Worm (Caenorhabditis elegans) whole organism, L4 larva: Measurements from ENCODE around the gene gipc-1.

Experiments used
- T26A8.4 ChIP-seq: fragments of 200-800 bp; sonication (Bioruptor generic); IDR thresholded peaks from 2 replicates; pipeline ENCODE4 v1.3.6; 2022; ENCODE audit warnings: missing genetic modification characterization, missing compliant biosample characterization
- Y48G9A.11 ChIP-seq: fragments of 200-800 bp; sonication (Bioruptor generic); IDR thresholded peaks from 2 replicates; pipeline ENCODE4 v1.3.6; 2022; ENCODE audit warnings: missing genetic modification reagents, missing genetic modification characterization, missing compliant biosample characterization
- ceh-20 ChIP-seq: fragments of 200-800 bp; sonication (Bioruptor generic); IDR thresholded peaks from 2 replicates; pipeline ENCODE4 v1.3.6; 2022; ENCODE audit warnings: missing genetic modification reagents, missing genetic modification characterization, missing compliant biosample characterization
- cey-2 ChIP-seq: sonication (generic microtip); optimal IDR thresholded peaks from 3 replicates; lab custom pipeline; 2017; ENCODE audit warnings: missing genetic modification characterization, mild to moderate bottlenecking, missing compliant biosample characterization, antibody characterized with exemption, borderline replicate concordance; ENCODE audit not compliant: insufficient read depth
- daf-12 ChIP-seq: fragments of 150-350 bp; optimal IDR thresholded peaks from 2 replicates; lab custom pipeline; 2014; ENCODE audit warnings: missing biosample characterization, missing genetic modification reagents, missing genetic modification characterization
- daf-16 ChIP-seq, 3 experiments: sonication (generic microtip); optimal IDR thresholded peaks; 2 replicates each; lab custom pipeline; 2016 to 2017; ENCODE audit warnings: missing genetic modification characterization in 3 of 3, missing genetic modification reagents in 3 of 3, mild to moderate bottlenecking in 2 of 3, missing compliant biosample characterization in 2 of 3, missing biosample characterization in 1 of 3, moderate library complexity in 1 of 3
- dmd-6 ChIP-seq: fragments of 200-800 bp; sonication (Bioruptor generic); IDR thresholded peaks from 2 replicates; pipeline ENCODE4 v1.3.6; 2022; ENCODE audit warnings: missing genetic modification reagents, missing genetic modification characterization, missing compliant biosample characterization
- dmd-9 ChIP-seq: fragments of 200-800 bp; sonication (Bioruptor generic); IDR thresholded peaks from 2 replicates; pipeline ENCODE4 v1.3.6; 2022; ENCODE audit warnings: missing genetic modification reagents, missing genetic modification characterization, missing compliant biosample characterization
- dpl-1 ChIP-seq: fragments of 150-350 bp; optimal IDR thresholded peaks from 2 replicates; lab custom pipeline; 2014; ENCODE audit warnings: missing biosample characterization, missing genetic modification reagents, missing genetic modification characterization
- dve-1 ChIP-seq: sonication (generic microtip); optimal IDR thresholded peaks from 2 replicates; lab custom pipeline; 2017; ENCODE audit warnings: antibody characterized with exemption, mild to moderate bottlenecking, missing genetic modification characterization, missing compliant biosample characterization; ENCODE audit not compliant: insufficient read depth
- fkh-10 ChIP-seq: fragments of 150-350 bp; optimal IDR thresholded peaks from 2 replicates; lab custom pipeline; 2014; ENCODE audit warnings: missing biosample characterization, missing genetic modification reagents, missing genetic modification characterization
- fos-1 ChIP-seq: fragments of 150-350 bp; optimal IDR thresholded peaks from 2 replicates; lab custom pipeline; 2014; ENCODE audit warnings: missing biosample characterization, missing genetic modification characterization
- gei-8 ChIP-seq: fragments of 200-800 bp; sonication (Bioruptor generic); optimal IDR thresholded peaks from 2 replicates; lab custom pipeline; 2018; ENCODE audit warnings: mild to moderate bottlenecking, missing genetic modification characterization, missing compliant biosample characterization
- hif-1 ChIP-seq, 2 experiments: sonication (generic microtip); optimal IDR thresholded peaks; 2 replicates each; lab custom pipeline; 2016 to 2017; ENCODE audit warnings: missing compliant biosample characterization in 2 of 2, missing genetic modification characterization in 2 of 2, missing genetic modification reagents in 2 of 2, missing genotype in 2 of 2, mild to moderate bottlenecking in 1 of 2
- lim-7 ChIP-seq: fragments of 200-800 bp; sonication (Bioruptor generic); IDR thresholded peaks from 2 replicates; pipeline ENCODE4 v1.3.6; 2022; ENCODE audit warnings: missing genetic modification characterization, missing compliant biosample characterization
- lin-1 ChIP-seq: fragments of 200-800 bp; sonication (Bioruptor generic); IDR thresholded peaks from 2 replicates; pipeline ENCODE4 v1.3.6; 2022; ENCODE audit warnings: missing genetic modification reagents, missing genetic modification characterization, missing compliant biosample characterization
- lir-3 ChIP-seq: sonication (generic microtip); optimal IDR thresholded peaks from 2 replicates; lab custom pipeline; 2016; ENCODE audit warnings: mild to moderate bottlenecking, missing genetic modification characterization, missing compliant biosample characterization
- mdl-1 ChIP-seq, 2 experiments: fragments of 150-350 bp in 1 of 2; sonication (generic microtip) in 1 of 2; optimal IDR thresholded peaks; 2 replicates each; lab custom pipeline; 2014 to 2017; ENCODE audit warnings: missing biosample characterization in 2 of 2, missing genetic modification characterization in 2 of 2
- mdt-29 ChIP-seq: fragments of 200-800 bp; sonication (Bioruptor generic); IDR thresholded peaks from 2 replicates; pipeline ENCODE4 v1.3.6; 2022; ENCODE audit warnings: missing genetic modification reagents, missing genetic modification characterization, missing compliant biosample characterization
- mes-2 ChIP-seq: sonication (generic microtip); optimal IDR thresholded peaks from 2 replicates; lab custom pipeline; 2016; ENCODE audit warnings: missing genotype, mild to moderate bottlenecking, missing genetic modification characterization, missing compliant biosample characterization; ENCODE audit not compliant: poor library complexity, severe bottlenecking
- mxl-3 ChIP-seq: fragments of 200-800 bp; sonication (Bioruptor generic); optimal IDR thresholded peaks from 2 replicates; lab custom pipeline; 2018; ENCODE audit warnings: mild to moderate bottlenecking, missing genetic modification characterization, missing compliant biosample characterization
- nhr-102 ChIP-seq: sonication (generic microtip); optimal IDR thresholded peaks from 2 replicates; lab custom pipeline; 2016; ENCODE audit warnings: mild to moderate bottlenecking, missing genetic modification characterization, moderate library complexity, missing compliant biosample characterization
- nhr-111 ChIP-seq: fragments of 200-800 bp; sonication (Bioruptor generic); optimal IDR thresholded peaks from 2 replicates; lab custom pipeline; 2018; ENCODE audit warnings: mild to moderate bottlenecking, missing genetic modification characterization, missing compliant biosample characterization
- nhr-28 ChIP-seq: fragments of 150-350 bp; optimal IDR thresholded peaks from 2 replicates; lab custom pipeline; 2014; ENCODE audit warnings: missing biosample characterization, missing genetic modification characterization
- nhr-41 ChIP-seq: fragments of 200-800 bp; sonication (Bioruptor generic); IDR thresholded peaks from 2 replicates; pipeline ENCODE4 v1.3.6; 2022; ENCODE audit warnings: missing genetic modification reagents, missing genetic modification characterization, missing compliant biosample characterization
- nhr-42 ChIP-seq: fragments of 200-800 bp; sonication (Bioruptor generic); IDR thresholded peaks from 2 replicates; pipeline ENCODE4 v1.3.6; 2022; ENCODE audit warnings: missing genetic modification characterization, missing compliant biosample characterization
- nhr-76 ChIP-seq: fragments of 150-350 bp; optimal IDR thresholded peaks from 2 replicates; lab custom pipeline; 2014; ENCODE audit warnings: missing biosample characterization, missing genetic modification characterization
- nhr-77 ChIP-seq: fragments of 150-350 bp; optimal IDR thresholded peaks from 2 replicates; lab custom pipeline; 2014; ENCODE audit warnings: missing biosample characterization, missing genetic modification characterization
- php-3 ChIP-seq: fragments of 200-800 bp; sonication (Bioruptor generic); IDR thresholded peaks from 2 replicates; pipeline ENCODE4 v1.3.6; 2022; ENCODE audit warnings: missing genetic modification reagents, missing genetic modification characterization, missing compliant biosample characterization
- pqm-1 ChIP-seq: sonication (generic microtip); optimal IDR thresholded peaks from 2 replicates; lab custom pipeline; 2017; ENCODE audit warnings: missing biosample characterization, missing genetic modification characterization
- rbr-2 ChIP-seq: sonication (generic microtip); optimal IDR thresholded peaks from 2 replicates; lab custom pipeline; 2016; ENCODE audit warnings: missing genotype, missing genetic modification characterization, missing compliant biosample characterization
- saeg-2 ChIP-seq: fragments of 200-800 bp; sonication (Bioruptor generic); IDR thresholded peaks from 2 replicates; pipeline ENCODE4 v1.3.6; 2022; ENCODE audit warnings: missing genetic modification reagents, missing genetic modification characterization, missing compliant biosample characterization
- sdz-12 ChIP-seq: fragments of 200-800 bp; sonication (Bioruptor generic); optimal IDR thresholded peaks from 2 replicates; lab custom pipeline; 2018; ENCODE audit warnings: mild to moderate bottlenecking, missing genetic modification characterization, missing compliant biosample characterization
- snpc-1.2 ChIP-seq: fragments of 200-800 bp; sonication (Bioruptor generic); IDR thresholded peaks from 2 replicates; pipeline ENCODE4 v1.3.6; 2022; ENCODE audit warnings: missing genetic modification reagents, missing genetic modification characterization, missing compliant biosample characterization
- tag-97 ChIP-seq: fragments of 200-800 bp; sonication (Bioruptor generic); IDR thresholded peaks from 2 replicates; pipeline ENCODE4 v1.3.6; 2022; ENCODE audit warnings: missing genetic modification characterization, missing compliant biosample characterization
- unc-130 ChIP-seq: sonication (generic microtip); optimal IDR thresholded peaks from 2 replicates; lab custom pipeline; 2016; ENCODE audit warnings: missing genetic modification reagents, missing genetic modification characterization, missing compliant biosample characterization
- zag-1 ChIP-seq: fragments of 150-350 bp; optimal IDR thresholded peaks from 2 replicates; lab custom pipeline; 2014; ENCODE audit warnings: missing biosample characterization, missing genetic modification characterization
- ztf-7 ChIP-seq: fragments of 150-350 bp; optimal IDR thresholded peaks from 2 replicates; lab custom pipeline; 2014; ENCODE audit warnings: missing biosample characterization, missing genetic modification characterization

The gipc-1 gene

ce11 chrIII:4905405-4905804 lies 34.8 kb downstream of the gipc-1 start, which contains the start of gene F26F4.8:
Gene F26F4.8 (minus strand): TSS chrIII:4905473.
- TF ChIP-seq mdt-29 (GFP tag; lab: Robert Waterston, UW) (no peak), unc-130 (GFP tag; lab: Kevin White, UChicago) (peak; percentile 77), dpl-1 (GFP tag; lab: Kevin White, UChicago) (peak; percentile 49), hif-1 (tag; optimal IDR thresholded peaks at IDR 0.05; lab: Kevin White, UChicago) (peak in 1 of 2 experiments; percentile 52), rbr-2 (tag; lab: Kevin White, UChicago) (peak; percentile 3), nhr-111 (GFP tag; lab: Kevin White, UChicago) (no peak), mes-2 (tag; lab: Kevin White, UChicago) (peak; percentile 69)

ce11 chrIII:4906365-4906764 lies 35.8 kb downstream of the gipc-1 start:
- TF ChIP-seq nhr-41 (GFP tag; lab: Robert Waterston, UW) (0 out of 2 replicates have a peak, but pooled peaks have one; percentile 14), mes-2 (tag; lab: Kevin White, UChicago) (peak; percentile 22), dmd-6 (GFP tag; lab: Robert Waterston, UW) (peak; percentile 33; the same call in 1 of the 2 replicates), mxl-3 (GFP tag; lab: Kevin White, UChicago) (peak; percentile 25), dmd-9 (GFP tag; lab: Robert Waterston, UW) (no peak), nhr-28 (tag; lab: Kevin White, UChicago) (peak; percentile 75), pqm-1 (tag; lab: Kevin White, UChicago) (peak; percentile 68), cey-2 (tag; lab: Kevin White, UChicago) (no peak), daf-16 (GFP tag; optimal IDR thresholded peaks at IDR 0.05; lab: Kevin White, UChicago) (no peak), daf-16 (tag; optimal IDR thresholded peaks at IDR 0.05; lab: Kevin White, UChicago) (peak; percentile 16), dve-1 (tag; lab: Kevin White, UChicago) (peak; percentile 35), daf-12 (no peak), dpl-1 (GFP tag; lab: Kevin White, UChicago) (peak; percentile 25)

ce11 chrIII:4906896-4907295 lies 36.3 kb downstream of the gipc-1 start, which contains the start of gene rom-1:
Gene rom-1 (plus strand): TSS chrIII:4907196.
- TF ChIP-seq lir-3 (no peak), tag-97 (GFP tag; lab: Robert Waterston, UW) (no peak), snpc-1.2 (no peak), nhr-77 (tag; lab: Kevin White, UChicago) (no peak), zag-1 (no peak), hif-1 (tag; optimal IDR thresholded peaks at IDR 0.05; lab: Kevin White, UChicago) (no peak), nhr-102 (tag; lab: Kevin White, UChicago) (no peak), ztf-7 (tag; lab: Kevin White, UChicago) (no peak), Y48G9A.11 (GFP tag; lab: Robert Waterston, UW) (no peak), lin-1 (GFP tag; lab: Robert Waterston, UW) (no peak), nhr-76 (no peak), ceh-20 (GFP tag; lab: Robert Waterston, UW) (no peak), nhr-28 (tag; lab: Kevin White, UChicago) (no peak), saeg-2 (no peak), mdl-1 (tag; optimal IDR thresholded peaks at IDR 0.05; lab: Kevin White, UChicago) (no peak), cey-2 (tag; lab: Kevin White, UChicago) (no peak), sdz-12 (GFP tag; lab: Kevin White, UChicago) (no peak), fos-1 (no peak)
- TF ChIP-seq, all 104 proteins: peak for 0

- TF ChIP-seq fkh-10 (GFP tag; lab: Kevin White, UChicago) (no peak), gei-8 (GFP tag; lab: Kevin White, UChicago) (no peak), lim-7 (GFP tag; lab: Robert Waterston, UW) (no peak), T26A8.4 (GFP tag; lab: Robert Waterston, UW) (no peak), php-3 (GFP tag; lab: Robert Waterston, UW) (no peak), nhr-42 (GFP tag; lab: Robert Waterston, UW) (no peak)
Measured at ce11 chrIII:4909938-4910337, 39.4 kb downstream of the gipc-1 start, which contains the start of gene F26F4.12. Gene F26F4.12 (minus strand): TSS chrIII:4910038.
